Worm (Caenorhabditis elegans): ENCODE measurements around the gene sec-16A.1.

Gene sec-16A.1

ce11 chrIII:9118921-9119606, 6.6 kb upstream of the sec-16A.1 start, which contains the start of gene ced-11:
ced-11 (plus strand) TSS chrIII:9119556.
- TF ChIP-seq sea-2 (GFP tag; optimal IDR thresholded peaks at IDR 0.05): no peak
- no peak for TF ChIP-seq skn-1 (tag; optimal IDR thresholded peaks at IDR 0.05)
- TF ChIP-seq R02D3.7 (tag; optimal IDR thresholded peaks at IDR 0.05): no peak
- TF ChIP-seq pqm-1 (tag; optimal IDR thresholded peaks at IDR 0.05): no peak

DNA sequence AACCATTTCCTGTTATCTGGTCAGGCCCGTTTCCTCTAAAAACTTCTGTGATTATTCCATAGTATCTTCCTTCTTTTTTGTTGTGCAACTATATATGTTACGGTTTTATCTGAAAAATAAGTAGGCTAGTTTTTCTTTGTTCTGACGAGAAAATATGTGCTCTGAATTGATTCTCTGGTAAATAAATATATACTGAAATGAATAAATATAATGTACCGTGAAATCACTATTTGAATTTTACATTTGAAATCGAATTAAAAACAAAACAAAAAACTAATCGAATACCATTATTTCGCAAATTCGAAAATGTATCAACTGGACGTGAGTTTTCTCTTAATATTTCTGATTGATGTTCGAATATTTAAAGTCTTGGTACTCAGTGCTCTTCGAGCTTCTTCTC, 4.9 kb downstream of the sec-16A.1 start, which contains the start of gene ZK512.10:
ZK512.10 (plus strand) TSS at position 301 of the 400 bp plus-strand sequence.
- no peak for TF ChIP-seq nhr-28 (tag; optimal IDR thresholded peaks at IDR 0.05)
- TF ChIP-seq aly-2 (tag; optimal IDR thresholded peaks at IDR 0.05): no peak

DNA sequence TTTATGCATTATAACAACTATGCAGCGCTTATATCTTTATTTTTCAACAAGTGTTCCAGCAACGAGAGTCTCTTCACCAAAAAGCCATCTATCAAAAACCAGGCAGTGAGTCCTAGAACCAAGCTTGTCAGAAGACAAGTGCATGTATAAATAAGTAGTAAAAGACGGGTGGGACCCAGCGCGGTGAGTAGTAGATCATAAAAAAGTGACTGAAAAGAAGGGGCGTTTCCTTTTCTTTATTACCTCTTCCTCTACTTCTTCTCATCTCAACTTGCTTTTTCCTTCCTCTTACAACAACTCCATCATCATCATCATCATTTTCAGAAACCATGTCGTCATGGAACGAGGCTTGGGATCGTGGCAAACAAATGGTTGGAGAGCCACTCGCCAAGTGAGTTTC, 10.9 kb downstream of the sec-16A.1 start, which contains the start of gene eat-4:
eat-4 (plus strand) TSS at position 301 of the 400 bp plus-strand sequence.
- TF ChIP-seq sea-2 (GFP tag; optimal IDR thresholded peaks at IDR 0.05): no peak
- no peak for TF ChIP-seq jun-1 (tag; optimal IDR thresholded peaks at IDR 0.05)
- TF ChIP-seq pha-4 (tag; optimal IDR thresholded peaks at IDR 0.05): no peak
- TF ChIP-seq egl-5 (tag; optimal IDR thresholded peaks at IDR 0.05): no peak
- no peak for TF ChIP-seq daf-12 (tag; optimal IDR thresholded peaks at IDR 0.05)
- no peak for TF ChIP-seq aly-2 (tag; optimal IDR thresholded peaks at IDR 0.05)
- TF ChIP-seq elt-3 (tag; optimal IDR thresholded peaks at IDR 0.05): no peak
- TF ChIP-seq nhr-67 (tag; optimal IDR thresholded peaks at IDR 0.05): no peak
- no peak for TF ChIP-seq nhr-23 (tag; optimal IDR thresholded peaks at IDR 0.05)
- no peak for TF ChIP-seq nhr-28 (tag; optimal IDR thresholded peaks at IDR 0.05)
- no peak for TF ChIP-seq nfya-1 (tag; optimal IDR thresholded peaks at IDR 0.05; ENCODE audit: insufficient read depth)
- TF ChIP-seq mdl-1 (tag; optimal IDR thresholded peaks at IDR 0.05): no peak
- no peak for TF ChIP-seq nhr-237 (tag; optimal IDR thresholded peaks at IDR 0.05)
- no peak for TF ChIP-seq ceh-16 (tag; optimal IDR thresholded peaks at IDR 0.05)
- TF ChIP-seq unc-39 (tag; optimal IDR thresholded peaks at IDR 0.05): no peak
- no peak for TF ChIP-seq lin-15B (tag; optimal IDR thresholded peaks at IDR 0.05)
- TF ChIP-seq nhr-12 (tag; optimal IDR thresholded peaks at IDR 0.05): no peak

- TF ChIP-seq lin-15B (tag; optimal IDR thresholded peaks at IDR 0.05) (no peak), fos-1 (tag; optimal IDR thresholded peaks at IDR 0.05) (no peak), aly-2 (tag; optimal IDR thresholded peaks at IDR 0.05) (no peak), jun-1 (tag; optimal IDR thresholded peaks at IDR 0.05) (no peak), nhr-11 (tag; optimal IDR thresholded peaks at IDR 0.05) (no peak), egl-27 (tag; optimal IDR thresholded peaks at IDR 0.05) (no peak), nhr-43 (tag; optimal IDR thresholded peaks at IDR 0.05; ENCODE audit: poor library complexity, severe bottlenecking) (no peak), ZK546.5 (tag; optimal IDR thresholded peaks at IDR 0.05) (no peak), tbx-2 (tag; optimal IDR thresholded peaks at IDR 0.05) (no peak), nhr-77 (tag; optimal IDR thresholded peaks at IDR 0.05) (no peak), elt-1 (tag; optimal IDR thresholded peaks at IDR 0.05) (no peak), lsy-12 (tag; optimal IDR thresholded peaks at IDR 0.05) (no peak), elt-2 (tag; optimal IDR thresholded peaks at IDR 0.05) (no peak), egl-5 (tag; optimal IDR thresholded peaks at IDR 0.05) (no peak), nhr-23 (tag; optimal IDR thresholded peaks at IDR 0.05) (no peak), nfya-1 (tag; optimal IDR thresholded peaks at IDR 0.05; ENCODE audit: insufficient read depth) (no peak)
These were observed 13.0 kb downstream of the sec-16A.1 start, which contains the start of gene ZK512.7 for ce11 chrIII:9138601-9139000. ZK512.7 (minus strand) TSS chrIII:9138701.

ce11 chrIII:9143911-9144310, 18.3 kb downstream of the sec-16A.1 start, which contains the start of gene ZK512.11:
ZK512.11 (plus strand) TSS chrIII:9144211.
- TF ChIP-seq nfya-1 (tag; optimal IDR thresholded peaks at IDR 0.05; ENCODE audit: insufficient read depth) (peak; percentile 11), hmg-11 (tag; optimal IDR thresholded peaks at IDR 0.05) (peak; percentile 7), egl-27 (tag; optimal IDR thresholded peaks at IDR 0.05) (no peak)

All from whole organism, L3 larva.